Worm (Caenorhabditis elegans) whole organism, L1 larva: ENCODE data around the gene srbc-39.

Experiments
- elt-3 ChIP-seq, 6 experiments: fragments of 150-350 bp in 1 of 6; sonication (generic microtip); optimal IDR thresholded peaks; 2 replicates each; lab custom pipeline; 2017 to 2018; ENCODE audit warnings: missing biosample characterization in 6 of 6, missing genetic modification characterization in 6 of 6, inconsistent platforms in 1 of 6
- nhr-237 ChIP-seq: fragments of 150-350 bp; optimal IDR thresholded peaks from 2 replicates; lab custom pipeline; 2014; ENCODE audit warnings: missing biosample characterization, missing genetic modification characterization
- snpc-4 ChIP-seq: fragments of 150-350 bp; optimal IDR thresholded peaks from 2 replicates; lab custom pipeline; 2014; ENCODE audit warnings: missing biosample characterization, missing genetic modification characterization
- ztf-11 ChIP-seq, 2 experiments: sonication (generic microtip); optimal IDR thresholded peaks; 2 replicates each; lab custom pipeline; 2016 to 2017; ENCODE audit warnings: missing genetic modification characterization in 2 of 2, missing biosample characterization in 1 of 2, missing compliant biosample characterization in 1 of 2

DNA sequence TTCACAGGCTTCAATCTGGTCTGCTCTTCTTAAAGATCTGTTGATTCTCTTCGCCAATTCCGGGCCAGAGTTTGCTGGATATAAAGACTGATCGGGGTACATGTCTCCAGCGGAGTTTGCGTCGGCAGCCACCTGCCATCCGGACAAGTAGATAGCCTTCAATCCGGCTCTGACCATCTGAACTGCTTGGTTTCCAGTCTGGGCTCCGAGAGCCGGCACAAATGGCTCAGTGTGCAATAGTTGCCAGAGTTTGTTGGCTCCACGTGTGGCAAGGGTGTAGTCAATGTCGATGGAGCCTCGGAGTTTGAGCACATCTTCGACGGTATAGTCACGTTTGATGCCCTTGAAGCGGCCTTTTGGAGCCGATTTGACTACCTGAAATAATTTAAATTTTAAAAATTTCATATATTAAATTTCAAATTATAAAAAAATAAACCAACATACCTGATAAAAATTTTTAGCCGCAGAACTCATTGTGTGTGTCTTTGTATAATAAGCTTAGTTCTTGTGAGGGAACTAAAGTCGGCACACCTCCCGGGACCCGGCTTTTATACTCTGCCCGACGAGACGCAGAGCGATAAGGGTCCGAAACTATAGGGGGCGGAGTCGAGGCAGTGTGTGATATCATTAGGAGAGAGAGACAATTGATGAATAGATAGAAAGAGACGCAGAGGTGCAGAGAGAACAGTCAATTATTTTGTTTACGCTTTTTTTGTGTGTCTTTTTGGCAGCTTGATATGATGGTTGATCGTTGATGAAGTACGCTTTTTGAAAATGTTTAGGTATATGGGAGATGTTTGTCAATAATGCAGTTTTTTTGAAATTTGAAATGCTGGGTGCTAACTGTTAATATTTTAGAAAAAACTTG is 18.8 kb downstream of the srbc-39 start, which contains the start of the genes icl-1 and srh-2:
- TF ChIP-seq elt-3 (tag; optimal IDR thresholded peaks at IDR 0.05; lab: Kevin White, UChicago) (peak in 2 of 6 experiments; percentile 29 to 80), ztf-11 (tag; optimal IDR thresholded peaks at IDR 0.05; lab: Kevin White, UChicago) (peak in 1 of 2 experiments; percentile 27), nhr-237 (tag; lab: Kevin White, UChicago) (no peak), snpc-4 (tag; lab: Kevin White, UChicago) (no peak)
